Worm (Caenorhabditis elegans) whole organism, mixed stage, embryonic: Measurements from ENCODE around the gene ZC455.1.

Experiments used
- ham-2 ChIP-seq: fragments of 200-800 bp; sonication (Bioruptor generic); optimal IDR thresholded peaks from 2 replicates; lab custom pipeline; 2018; ENCODE audit warnings: mild to moderate bottlenecking, missing genetic modification characterization, missing compliant biosample characterization
- lin-13 ChIP-seq: fragments of 150-350 bp; optimal IDR thresholded peaks from 2 replicates; lab custom pipeline; 2014; ENCODE audit warnings: missing biosample characterization, missing genetic modification characterization
- sem-2 ChIP-seq: fragments of 200-800 bp; sonication (Bioruptor generic); optimal IDR thresholded peaks from 2 replicates; lab custom pipeline; 2018; ENCODE audit warnings: mild to moderate bottlenecking, missing genetic modification characterization, missing compliant biosample characterization
- sptf-1 ChIP-seq: sonication (generic microtip); optimal IDR thresholded peaks from 2 replicates; lab custom pipeline; 2017; ENCODE audit warnings: mild to moderate bottlenecking, missing genetic modification characterization, moderate library complexity, missing compliant biosample characterization
- unc-39 ChIP-seq: fragments of 150-350 bp; optimal IDR thresholded peaks from 2 replicates; lab custom pipeline; 2014; ENCODE audit warnings: missing biosample characterization, missing genetic modification characterization
- ztf-11 ChIP-seq: fragments of 150-350 bp; optimal IDR thresholded peaks from 2 replicates; lab custom pipeline; 2014; ENCODE audit warnings: missing biosample characterization, missing genetic modification characterization

DNA sequence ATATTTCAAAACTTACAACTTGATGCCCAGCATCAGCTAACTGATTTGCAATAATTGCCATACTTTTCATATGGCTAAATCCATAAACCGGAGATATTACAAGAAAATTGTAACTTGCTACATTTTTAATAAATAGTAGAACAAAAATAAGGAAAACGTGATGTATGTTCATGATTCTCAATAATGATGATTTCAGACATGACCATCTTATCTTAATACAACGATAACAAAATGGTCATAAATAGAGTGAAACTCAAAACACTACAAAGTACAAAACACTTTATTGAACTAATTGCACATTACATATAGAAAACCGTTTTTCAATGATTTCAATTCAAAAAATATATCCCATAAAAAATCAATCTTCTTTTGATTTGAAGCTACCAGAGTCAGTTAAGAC is 19.4 kb downstream of the ZC455.1 start, which contains the start of gene ugt-5:
- no peak for TF ChIP-seq unc-39 (tag; lab: Kevin White, UChicago)
- TF ChIP-seq ztf-11 (tag; lab: Kevin White, UChicago) = no peak
- TF ChIP-seq sem-2 = no peak
- no peak for TF ChIP-seq lin-13
- no peak for TF ChIP-seq ham-2 (GFP tag; lab: Kevin White, UChicago)
- TF ChIP-seq sptf-1 (tag; lab: Kevin White, UChicago) = no peak
